Worm (Caenorhabditis elegans) whole organism, L3 larva: ENCODE data around the gene F14H3.6.

Experiments
- aly-2 ChIP-seq: fragments of 150-350 bp; optimal IDR thresholded peaks from 2 replicates; lab custom pipeline; 2014; ENCODE audit warnings: missing biosample characterization, missing genetic modification characterization
- ama-1 ChIP-seq: fragments of 150-350 bp; optimal IDR thresholded peaks from 2 replicates; lab custom pipeline; 2018
- egl-27 ChIP-seq: sonication (generic microtip); optimal IDR thresholded peaks from 4 replicates; lab custom pipeline; 2017; ENCODE audit warnings: missing biosample characterization, missing genetic modification reagents, missing genetic modification characterization
- nhr-12 ChIP-seq: fragments of 150-350 bp; optimal IDR thresholded peaks from 2 replicates; lab custom pipeline; 2014; ENCODE audit warnings: missing biosample characterization, missing genetic modification characterization
- nhr-76 ChIP-seq: fragments of 150-350 bp; sonication (generic microtip); optimal IDR thresholded peaks from 5 replicates; lab custom pipeline; 2014; ENCODE audit warnings: missing biosample characterization, missing genetic modification characterization
- nhr-77 ChIP-seq: fragments of 150-350 bp; optimal IDR thresholded peaks from 2 replicates; lab custom pipeline; 2014; ENCODE audit warnings: missing biosample characterization, missing genetic modification characterization
- pha-4 ChIP-seq: fragments of 150-350 bp; optimal IDR thresholded peaks from 2 replicates; lab custom pipeline; 2014; ENCODE audit warnings: missing biosample characterization, missing genetic modification reagents, missing genetic modification characterization
- snpc-4 ChIP-seq: fragments of 150-350 bp; optimal IDR thresholded peaks from 2 replicates; lab custom pipeline; 2014; ENCODE audit warnings: missing biosample characterization, missing genetic modification characterization
- ztf-4 ChIP-seq: fragments of 150-350 bp; optimal IDR thresholded peaks from 2 replicates; lab custom pipeline; 2014; ENCODE audit warnings: missing biosample characterization, missing genetic modification characterization

DNA sequence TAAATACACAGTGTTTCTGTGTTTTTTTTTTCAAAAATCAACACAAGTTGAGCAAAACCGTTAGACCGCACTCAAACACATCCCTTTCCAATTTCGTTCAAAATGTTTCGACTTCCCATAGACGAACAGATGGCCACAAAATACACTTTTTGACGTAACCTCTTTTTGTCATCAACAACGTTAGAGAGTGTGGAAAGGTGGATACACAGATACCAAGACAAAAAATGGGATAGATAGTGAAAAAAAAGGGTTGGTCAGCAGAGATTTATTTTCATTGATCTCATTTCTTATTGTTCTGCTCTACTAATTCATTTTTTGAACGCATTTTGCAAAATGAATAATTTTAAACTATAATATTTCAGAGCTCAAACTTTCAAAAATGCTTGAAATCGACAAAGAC, 36.2 kb upstream of the F14H3.6 start:
- TF ChIP-seq ama-1 (lab: Kevin White, UChicago): no peak
- no peak for TF ChIP-seq snpc-4
- TF ChIP-seq nhr-12 (tag; lab: Kevin White, UChicago): no peak
- no peak for TF ChIP-seq nhr-77 (tag; lab: Kevin White, UChicago)
- no peak for TF ChIP-seq pha-4 (tag; lab: Kevin White, UChicago)
- TF ChIP-seq nhr-76 (tag; lab: Kevin White, UChicago): no peak
- no peak for TF ChIP-seq ztf-4
- TF ChIP-seq egl-27 (tag; lab: Kevin White, UChicago): no peak
- TF ChIP-seq aly-2: no peak
